Worm (Caenorhabditis elegans) whole organism, young adult: Measurements from ENCODE around the gene K06A1.2.

ENCODE experiments used
- B0019.2 ChIP-seq: fragments of 200-800 bp; sonication (Bioruptor generic); conservative IDR thresholded peaks from 2 replicates; pipeline ENCODE4 v1.3.6; 2022; ENCODE audit warnings: missing genetic modification reagents, missing genetic modification characterization, missing compliant biosample characterization
- C06A6.2 ChIP-seq: fragments of 200-800 bp; sonication (Bioruptor generic); conservative IDR thresholded peaks from 2 replicates; pipeline ENCODE4 v1.3.6; 2022; ENCODE audit warnings: missing genetic modification characterization, missing compliant biosample characterization
- F10E7.11 ChIP-seq: sonication (generic microtip); optimal IDR thresholded peaks from 2 replicates; lab custom pipeline; 2017; ENCODE audit warnings: mild to moderate bottlenecking, missing genetic modification characterization, moderate library complexity, missing compliant biosample characterization
- F33H1.4 ChIP-seq: fragments of 200-800 bp; sonication (Bioruptor generic); IDR thresholded peaks from 2 replicates; pipeline ENCODE4 v1.3.6; 2022; ENCODE audit warnings: missing genetic modification reagents, missing genetic modification characterization, missing compliant biosample characterization
- K11D2.4 ChIP-seq: fragments of 200-800 bp; sonication (Bioruptor generic); IDR thresholded peaks from 2 replicates; pipeline ENCODE4 v1.3.6; 2022; ENCODE audit warnings: missing genetic modification reagents, missing genetic modification characterization, missing compliant biosample characterization
- Y95B8A.8 ChIP-seq: fragments of 200-800 bp; sonication (Bioruptor generic); IDR thresholded peaks from 2 replicates; pipeline ENCODE4 v1.3.6; 2022; ENCODE audit warnings: missing genetic modification reagents, missing genetic modification characterization, missing compliant biosample characterization
- akir-1 ChIP-seq: fragments of 200-800 bp; sonication (Bioruptor generic); optimal IDR thresholded peaks from 2 replicates; lab custom pipeline; 2018; ENCODE audit warnings: mild to moderate bottlenecking, missing genetic modification characterization, moderate library complexity, missing compliant biosample characterization
- aptf-2 ChIP-seq: fragments of 200-800 bp; sonication (Bioruptor generic); conservative IDR thresholded peaks from 2 replicates; pipeline ENCODE4 v1.3.6; 2022; ENCODE audit warnings: missing genetic modification reagents, missing genetic modification characterization, missing compliant biosample characterization
- attf-5 ChIP-seq: fragments of 200-800 bp; sonication (Bioruptor generic); optimal IDR thresholded peaks from 2 replicates; lab custom pipeline; 2018; ENCODE audit warnings: mild to moderate bottlenecking, missing genetic modification characterization, missing compliant biosample characterization
- ccch-3 ChIP-seq: fragments of 200-800 bp; sonication (Bioruptor generic); optimal IDR thresholded peaks from 2 replicates; lab custom pipeline; 2018; ENCODE audit warnings: mild to moderate bottlenecking, missing genetic modification characterization, missing compliant biosample characterization
- cebp-1 ChIP-seq, 2 experiments: fragments of 200-800 bp in 1 of 2; sonication (Bioruptor generic) in 1 of 2; sonication (generic microtip) in 1 of 2; IDR thresholded peaks in 1 of 2; optimal IDR thresholded peaks in 1 of 2; 2 replicates each; pipeline versions ENCODE4 v1.3.6 to Lab custom; 2017 to 2022; ENCODE audit warnings: missing compliant biosample characterization in 2 of 2, missing genetic modification characterization in 2 of 2, mild to moderate bottlenecking in 1 of 2, missing genetic modification reagents in 1 of 2, moderate library complexity in 1 of 2
- ceh-40 ChIP-seq: fragments of 200-800 bp; sonication (Bioruptor generic); IDR thresholded peaks from 2 replicates; pipeline ENCODE4 v1.3.6; 2022; ENCODE audit warnings: missing genetic modification characterization, missing compliant biosample characterization
- dox-1 ChIP-seq: fragments of 200-800 bp; sonication (Bioruptor generic); IDR thresholded peaks from 2 replicates; pipeline ENCODE4 v1.3.6; 2022; ENCODE audit warnings: missing genetic modification reagents, missing genetic modification characterization, missing compliant biosample characterization
- dpff-1 ChIP-seq: sonication (generic microtip); optimal IDR thresholded peaks from 2 replicates; lab custom pipeline; 2017; ENCODE audit warnings: mild to moderate bottlenecking, missing genetic modification characterization, missing compliant biosample characterization
- dpl-1 ChIP-seq: fragments of 150-350 bp; optimal IDR thresholded peaks from 2 replicates; lab custom pipeline; 2014; ENCODE audit warnings: missing biosample characterization, missing genetic modification reagents, missing genetic modification characterization
- ekl-4 ChIP-seq: fragments of 200-800 bp; sonication (Bioruptor generic); IDR thresholded peaks from 2 replicates; pipeline ENCODE4 v1.3.6; 2022; ENCODE audit warnings: missing genetic modification reagents, missing genetic modification characterization, missing compliant biosample characterization
- fkh-3 ChIP-seq: sonication (generic microtip); optimal IDR thresholded peaks from 2 replicates; lab custom pipeline; 2016; ENCODE audit warnings: mild to moderate bottlenecking, missing genetic modification characterization, missing compliant biosample characterization
- him-1 ChIP-seq: sonication (generic microtip); optimal IDR thresholded peaks from 2 replicates; lab custom pipeline; 2016; ENCODE audit warnings: missing genotype, missing genetic modification reagents, missing genetic modification characterization, missing compliant biosample characterization
- hlh-12 ChIP-seq: sonication (generic microtip); optimal IDR thresholded peaks from 2 replicates; lab custom pipeline; 2016; ENCODE audit warnings: missing genetic modification characterization, missing compliant biosample characterization
- hlh-26 ChIP-seq: fragments of 200-800 bp; sonication (Bioruptor generic); conservative IDR thresholded peaks from 2 replicates; pipeline ENCODE4 v1.3.6; 2022; ENCODE audit warnings: missing genetic modification reagents, missing genetic modification characterization, missing compliant biosample characterization
- hmg-1.2 ChIP-seq: fragments of 200-800 bp; sonication (Bioruptor generic); IDR thresholded peaks from 2 replicates; pipeline ENCODE4 v1.3.6; 2022; ENCODE audit warnings: missing genetic modification reagents, missing genetic modification characterization, missing compliant biosample characterization
- lin-35 ChIP-seq, 3 experiments: fragments of 150-350 bp in 2 of 3; sonication (generic microtip) in 1 of 3; optimal IDR thresholded peaks; 2 replicates each; lab custom pipeline; 2014 to 2018; ENCODE audit warnings: missing biosample characterization in 3 of 3, missing genetic modification characterization in 3 of 3, missing genetic modification reagents in 3 of 3
- mel-28 ChIP-seq: sonication (generic microtip); optimal IDR thresholded peaks from 2 replicates; lab custom pipeline; 2016; ENCODE audit warnings: borderline replicate concordance, mild to moderate bottlenecking, missing genetic modification characterization, missing compliant biosample characterization
- mxl-1 ChIP-seq: sonication (generic microtip); optimal IDR thresholded peaks from 2 replicates; lab custom pipeline; 2016; ENCODE audit warnings: missing genetic modification characterization, missing compliant biosample characterization
- nfya-1 ChIP-seq: sonication (generic microtip); optimal IDR thresholded peaks from 2 replicates; lab custom pipeline; 2017; ENCODE audit warnings: antibody characterized with exemption, missing compliant biosample characterization, missing genetic modification characterization, borderline replicate concordance; ENCODE audit not compliant: insufficient read depth
- nhr-179 ChIP-seq: sonication (generic microtip); optimal IDR thresholded peaks from 2 replicates; lab custom pipeline; 2016; ENCODE audit warnings: mild to moderate bottlenecking, missing genetic modification characterization, missing compliant biosample characterization
- nhr-80 ChIP-seq: sonication (generic microtip); optimal IDR thresholded peaks from 2 replicates; lab custom pipeline; 2016; ENCODE audit warnings: missing genetic modification characterization, missing compliant biosample characterization
- pbrm-1 ChIP-seq: fragments of 200-800 bp; sonication (Bioruptor generic); IDR thresholded peaks from 2 replicates; pipeline ENCODE4 v1.3.6; 2022; ENCODE audit warnings: missing genetic modification reagents, missing genetic modification characterization, missing compliant biosample characterization
- rcor-1 ChIP-seq: fragments of 200-800 bp; sonication (Bioruptor generic); IDR thresholded peaks from 2 replicates; pipeline ENCODE4 v1.3.6; 2022; ENCODE audit warnings: missing genetic modification reagents, missing genetic modification characterization, missing compliant biosample characterization
- repo-1 ChIP-seq: sonication (generic microtip); optimal IDR thresholded peaks from 2 replicates; lab custom pipeline; 2017; ENCODE audit warnings: mild to moderate bottlenecking, missing genetic modification characterization, missing compliant biosample characterization
- sdz-38 ChIP-seq: sonication (generic microtip); optimal IDR thresholded peaks from 2 replicates; lab custom pipeline; 2016; ENCODE audit warnings: missing genotype, missing genetic modification characterization, missing compliant biosample characterization
- snpc-1.3 ChIP-seq: sonication (generic microtip); optimal IDR thresholded peaks from 2 replicates; lab custom pipeline; 2017; ENCODE audit warnings: missing genetic modification characterization, mild to moderate bottlenecking, missing compliant biosample characterization, antibody characterized with exemption, moderate library complexity, missing genotype, missing genetic modification reagents; ENCODE audit not compliant: insufficient read depth
- snpc-3.4 ChIP-seq: sonication (generic microtip); optimal IDR thresholded peaks from 2 replicates; lab custom pipeline; 2017; ENCODE audit warnings: missing genetic modification characterization, mild to moderate bottlenecking, missing compliant biosample characterization, antibody characterized with exemption, moderate library complexity, missing genotype, missing genetic modification reagents
- snpc-4 ChIP-seq, 5 experiments: fragments of 150-350 bp in 1 of 5; sonication (generic microtip) in 4 of 5; optimal IDR thresholded peaks; 2 replicates each; lab custom pipeline; 2014 to 2018; ENCODE audit warnings: missing genetic modification characterization in 5 of 5, missing biosample characterization in 3 of 5, antibody characterized with exemption in 2 of 5, mild to moderate bottlenecking in 2 of 5, missing compliant biosample characterization in 2 of 5, missing genotype in 2 of 5, moderate library complexity in 2 of 5, missing genetic modification reagents in 1 of 5
- tbp1 ChIP-seq: fragments of 200-800 bp; sonication (Bioruptor generic); optimal IDR thresholded peaks from 2 replicates; lab custom pipeline; 2018; ENCODE audit warnings: mild to moderate bottlenecking, missing genetic modification characterization, missing compliant biosample characterization
- tbx-9 ChIP-seq: sonication (generic microtip); optimal IDR thresholded peaks from 2 replicates; lab custom pipeline; 2016; ENCODE audit warnings: borderline replicate concordance, missing genetic modification characterization, inconsistent platforms, missing compliant biosample characterization
- xnd-1 ChIP-seq: sonication (generic microtip); optimal IDR thresholded peaks from 2 replicates; lab custom pipeline; 2016; ENCODE audit warnings: missing genotype, missing genetic modification reagents, missing genetic modification characterization, missing compliant biosample characterization
- zfh-2 ChIP-seq: fragments of 200-800 bp; sonication (Bioruptor generic); conservative IDR thresholded peaks from 2 replicates; pipeline ENCODE4 v1.3.6; 2022; ENCODE audit warnings: missing genetic modification reagents, missing genetic modification characterization, missing compliant biosample characterization
- ztf-18 ChIP-seq: sonication (generic microtip); optimal IDR thresholded peaks from 2 replicates; lab custom pipeline; 2016; ENCODE audit warnings: missing genotype, mild to moderate bottlenecking, missing genetic modification characterization, missing compliant biosample characterization
- ztf-22 ChIP-seq: fragments of 200-800 bp; sonication (Bioruptor generic); optimal IDR thresholded peaks from 2 replicates; lab custom pipeline; 2018; ENCODE audit warnings: mild to moderate bottlenecking, missing genetic modification characterization, moderate library complexity, missing compliant biosample characterization

The K06A1.2 gene

DNA sequence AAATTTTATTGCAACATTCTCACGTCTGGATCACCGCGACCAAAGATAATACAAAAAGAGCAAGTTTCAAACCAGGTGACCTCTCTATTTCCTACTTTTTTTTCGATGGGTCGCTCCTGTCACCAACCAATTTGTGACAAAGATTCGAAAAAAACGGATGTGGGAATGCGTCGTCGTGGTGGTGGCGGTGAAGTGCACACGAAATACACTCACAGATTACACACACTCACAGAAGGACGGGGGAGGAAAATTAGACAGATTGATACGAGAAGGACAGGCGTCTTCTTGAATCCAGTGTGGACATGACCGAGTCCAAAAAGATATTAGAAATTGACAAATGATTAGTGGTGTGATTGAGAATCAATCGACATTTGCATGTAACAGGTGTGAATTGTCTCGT is 39.0 kb downstream of the K06A1.2 start:
- TF ChIP-seq snpc-1.3 (tag; lab: Kevin White, UChicago): no peak
- no peak for TF ChIP-seq ztf-22
- no peak for TF ChIP-seq ceh-40 (GFP tag; lab: Robert Waterston, UW)

DNA sequence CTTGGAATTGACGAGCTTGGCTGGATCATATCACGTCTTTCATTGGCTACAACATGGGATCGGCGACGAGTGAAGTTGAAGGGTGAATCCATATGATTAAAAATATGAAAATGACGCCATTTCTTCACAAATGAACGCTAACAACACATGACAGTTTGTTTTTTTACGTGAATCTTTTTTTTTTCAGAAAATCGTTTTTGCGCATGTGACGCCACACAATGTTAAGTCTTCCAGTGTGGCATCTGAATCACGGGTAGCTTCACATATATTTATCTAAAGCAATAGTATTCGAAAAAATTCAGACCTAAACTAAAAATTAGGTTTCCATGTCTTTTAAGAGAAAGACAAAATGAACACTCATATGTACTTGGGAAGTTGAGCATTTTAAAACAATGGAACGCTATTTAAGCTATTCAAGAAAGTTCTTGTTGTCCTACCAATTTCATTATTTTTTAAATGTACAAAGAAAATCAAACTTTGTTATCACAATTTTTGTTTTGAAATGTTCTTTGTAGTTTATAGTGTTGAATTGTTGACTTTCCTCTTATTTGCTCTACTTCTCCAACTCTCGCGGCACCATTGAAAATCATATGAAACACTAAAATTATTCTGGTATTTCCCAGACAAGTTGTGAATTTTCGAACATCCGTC is 41.2 kb downstream of the K06A1.2 start, which contains the start of the genes lido-16 and plpp-1.2:
Gene lido-16, minus strand, starts transcription at position 101 of the 651 bp plus-strand sequence.
Gene plpp-1.2, plus strand, starts transcription at position 601 of the 651 bp plus-strand sequence.
- TF ChIP-seq ccch-3 (GFP tag; lab: Kevin White, UChicago): no peak
- TF ChIP-seq fkh-3 (tag; lab: Kevin White, UChicago): no peak
- no peak for TF ChIP-seq mel-28 (tag; lab: Kevin White, UChicago)
- no peak for TF ChIP-seq C06A6.2 (GFP tag; lab: Robert Waterston, UW)
- TF ChIP-seq, all 124 proteins: peak for 0

- TF ChIP-seq Y95B8A.8 (GFP tag; lab: Robert Waterston, UW) (no peak), F33H1.4 (no peak), pbrm-1 (no peak), cebp-1 (GFP tag; IDR thresholded peaks at IDR 0.05; lab: Robert Waterston, UW) (0 out of 2 replicates have a peak, but pooled peaks have one; percentile 24), cebp-1 (tag; optimal IDR thresholded peaks at IDR 0.05; lab: Kevin White, UChicago) (no peak), hlh-26 (GFP tag; lab: Robert Waterston, UW) (no peak), attf-5 (GFP tag; lab: Kevin White, UChicago) (no peak), ztf-18 (tag; lab: Kevin White, UChicago) (no peak), nhr-80 (tag; lab: Kevin White, UChicago) (peak; percentile 82), tbx-9 (no peak), K11D2.4 (no peak), repo-1 (tag; lab: Kevin White, UChicago) (no peak), F10E7.11 (tag; lab: Kevin White, UChicago) (no peak)
These were observed 42.5 kb downstream of the K06A1.2 start for ce11 chrII:6486344-6486743.

- TF ChIP-seq ekl-4 (GFP tag; lab: Robert Waterston, UW) (peak; percentile 72; the same call in 1 of the 2 replicates), snpc-1.3 (tag; lab: Kevin White, UChicago) (peak; percentile 53), snpc-3.4 (tag; lab: Kevin White, UChicago) (peak; percentile 41), sdz-38 (tag; lab: Kevin White, UChicago) (no peak), mxl-1 (tag; lab: Kevin White, UChicago) (no peak), B0019.2 (GFP tag; lab: Robert Waterston, UW) (no peak), dpff-1 (tag; lab: Kevin White, UChicago) (no peak), dpl-1 (peak; percentile 10), repo-1 (tag; lab: Kevin White, UChicago) (no peak), akir-1 (GFP tag; lab: Kevin White, UChicago) (no peak), aptf-2 (GFP tag; lab: Robert Waterston, UW) (no peak), nhr-179 (tag; lab: Kevin White, UChicago) (no peak), F33H1.4 (peak; percentile 97), snpc-4 (GFP tag; optimal IDR thresholded peaks at IDR 0.05; lab: Kevin White, UChicago) (no peak), snpc-4 (tag; optimal IDR thresholded peaks at IDR 0.05; lab: Kevin White, UChicago) (peak; percentile 32 to 58 (median 50)), xnd-1 (tag; lab: Kevin White, UChicago) (peak; percentile 56), lin-35 (GFP tag; optimal IDR thresholded peaks at IDR 0.05; lab: Kevin White, UChicago) (peak in 2 of 3 experiments; percentile 23 to 77), nfya-1 (tag; lab: Kevin White, UChicago) (no peak), hmg-1.2 (GFP tag; lab: Robert Waterston, UW) (peak; percentile 45; the same call in 1 of the 2 replicates), him-1 (tag; lab: Kevin White, UChicago) (peak; percentile 0), hlh-12 (tag; lab: Kevin White, UChicago) (no peak), dox-1 (GFP tag; lab: Robert Waterston, UW) (peak; percentile 81), zfh-2 (GFP tag; lab: Robert Waterston, UW) (no peak), rcor-1 (GFP tag; lab: Robert Waterston, UW) (peak; percentile 54; the same call in 1 of the 2 replicates), tbp1 (GFP tag; lab: Kevin White, UChicago) (peak; percentile 50)
These were observed 45.9 kb downstream of the K06A1.2 start, which contains the start of the genes snr-3 and rsp-5 for ce11 chrII:6489711-6490184. Gene snr-3, minus strand, starts transcription at chrII:6489761. Gene rsp-5, plus strand, starts transcription at chrII:6490165.
